Worm (Caenorhabditis elegans) whole organism, midembryonic: ENCODE results near the gene srx-54.

Source experiments
- T22C8.4 ChIP-seq: fragments of 200-800 bp; sonication (Bioruptor generic); IDR thresholded peaks from 2 replicates; pipeline ENCODE4 v1.3.6; 2022; ENCODE audit warnings: missing genetic modification characterization, missing compliant biosample characterization
- klf-2 ChIP-seq: fragments of 200-800 bp; sonication (Bioruptor generic); conservative IDR thresholded peaks from 2 replicates; pipeline ENCODE4 v1.3.6; 2022; ENCODE audit warnings: missing genetic modification reagents, missing genetic modification characterization, missing compliant biosample characterization
- med-1 ChIP-seq: sonication (generic microtip); optimal IDR thresholded peaks from 2 replicates; lab custom pipeline; 2017; ENCODE audit warnings: missing genetic modification characterization, mild to moderate bottlenecking, missing compliant biosample characterization, antibody characterized with exemption, missing genetic modification reagents; ENCODE audit not compliant: insufficient read depth
- ztf-29 ChIP-seq: fragments of 200-800 bp; sonication (Bioruptor generic); IDR thresholded peaks from 2 replicates; pipeline ENCODE4 v1.3.6; 2022; ENCODE audit warnings: missing genetic modification reagents, missing genetic modification characterization, missing compliant biosample characterization

ce11 chrV:17005189-17005588 is 30.2 kb downstream of the srx-54 start, which contains the start of gene srh-131:
- TF ChIP-seq med-1, result no peak
- no peak for TF ChIP-seq klf-2
- TF ChIP-seq ztf-29 (GFP tag; lab: Robert Waterston, UW), result no peak
- TF ChIP-seq T22C8.4 (GFP tag; lab: Robert Waterston, UW), result no peak
